Fruit fly (Drosophila melanogaster) whole organism, embryonic: ENCODE measurements around the gene CG15431.

Experiments used
- Atf-2 ChIP-seq: fragments of 200-800 bp; sonication (Bioruptor generic); optimal IDR thresholded peaks from 2 replicates; lab custom pipeline; 2016; ENCODE audit warnings: missing biosample characterization, missing genetic modification characterization
- Atf6 ChIP-seq: fragments of 200-800 bp; sonication (Bioruptor generic); IDR thresholded peaks from 2 replicates; pipeline ENCODE4 v1.3.6; 2022; ENCODE audit warnings: missing biosample characterization, missing genetic modification characterization
- Bdp1 ChIP-seq: fragments of 200-800 bp; sonication (Bioruptor generic); optimal IDR thresholded peaks from 3 replicates; lab custom pipeline; 2016; ENCODE audit warnings: missing biosample characterization, missing genetic modification characterization
- CG10267 ChIP-seq: fragments of 200-800 bp; sonication (Bioruptor generic); optimal IDR thresholded peaks from 2 replicates; lab custom pipeline; 2018; ENCODE audit warnings: missing biosample characterization, mild to moderate bottlenecking, missing genetic modification characterization, moderate library complexity
- CG16815 ChIP-seq: fragments of 200-800 bp; sonication (Bioruptor generic); optimal IDR thresholded peaks from 3 replicates; lab custom pipeline; 2017; ENCODE audit warnings: missing biosample characterization, mild to moderate bottlenecking, missing genetic modification characterization
- CG17186 ChIP-seq: fragments of 200-800 bp; sonication (Bioruptor generic); optimal IDR thresholded peaks from 3 replicates; lab custom pipeline; 2017; ENCODE audit warnings: missing biosample characterization, missing genetic modification reagents, missing genetic modification characterization
- CG17802 ChIP-seq: fragments of 200-800 bp; sonication (Bioruptor generic); optimal IDR thresholded peaks from 2 replicates; lab custom pipeline; 2018; ENCODE audit warnings: missing biosample characterization, mild to moderate bottlenecking, missing genetic modification characterization, moderate library complexity
- CG17829 ChIP-seq: fragments of 200-800 bp; optimal IDR thresholded peaks from 2 replicates; lab custom pipeline; 2019; ENCODE audit warnings: missing biosample characterization, mild to moderate bottlenecking, missing genetic modification characterization, moderate library complexity
- CG18476 ChIP-seq: fragments of 200-800 bp; sonication (Bioruptor generic); optimal IDR thresholded peaks from 2 replicates; lab custom pipeline; 2016; ENCODE audit warnings: missing biosample characterization, mild to moderate bottlenecking, missing genetic modification characterization
- CG2120 ChIP-seq: fragments of 200-800 bp; sonication (Bioruptor generic); optimal IDR thresholded peaks from 3 replicates; lab custom pipeline; 2016; ENCODE audit warnings: missing biosample characterization, missing genetic modification characterization
- CG2678 ChIP-seq: fragments of 200-800 bp; sonication (Bioruptor generic); optimal IDR thresholded peaks from 3 replicates; lab custom pipeline; 2019; ENCODE audit warnings: missing biosample characterization, mild to moderate bottlenecking, missing genetic modification characterization, moderate library complexity
- CG32767 ChIP-seq: fragments of 200-800 bp; sonication (Bioruptor generic); IDR thresholded peaks from 2 replicates; pipeline ENCODE4 v1.3.6; 2022; ENCODE audit warnings: missing biosample characterization, missing genetic modification characterization
- CG34422 ChIP-seq: fragments of 200-800 bp; sonication (Bioruptor generic); IDR thresholded peaks from 3 replicates; pipeline ENCODE4 v1.3.6; 2022; ENCODE audit warnings: missing biosample characterization, missing genetic modification characterization
- CG3726 ChIP-seq: fragments of 200-800 bp; sonication (Bioruptor generic); IDR thresholded peaks from 3 replicates; pipeline ENCODE4, ENCODE4 v1.3.6; 2022; ENCODE audit warnings: missing biosample characterization, missing genetic modification characterization
- CG4328 ChIP-seq: fragments of 200-800 bp; sonication (Bioruptor generic); optimal IDR thresholded peaks from 3 replicates; lab custom pipeline; 2017; ENCODE audit warnings: missing biosample characterization, missing genetic modification reagents, missing genetic modification characterization
- CG4617 ChIP-seq: fragments of 200-800 bp; sonication (Bioruptor generic); optimal IDR thresholded peaks from 3 replicates; lab custom pipeline; 2016; ENCODE audit warnings: missing biosample characterization, missing genetic modification characterization, borderline replicate concordance
- CG8478 ChIP-seq: fragments of >200 bp; optimal IDR thresholded peaks from 2 replicates; lab custom pipeline; 2018
- Doc2 ChIP-seq: fragments of 200-800 bp; sonication (Bioruptor generic); IDR thresholded peaks from 2 replicates; pipeline ENCODE4 v1.3.6; 2022; ENCODE audit warnings: missing biosample characterization, missing genetic modification characterization
- Dref ChIP-seq: fragments of 200-800 bp; sonication (Bioruptor generic); IDR thresholded peaks from 2 replicates; pipeline ENCODE4 v1.3.6; 2022; ENCODE audit warnings: missing biosample characterization, missing genetic modification characterization
- HLH4C ChIP-seq: fragments of 200-800 bp; sonication (Bioruptor generic); IDR thresholded peaks from 3 replicates; pipeline ENCODE4 v1.3.6; 2022; ENCODE audit warnings: missing biosample characterization, missing genetic modification characterization; ENCODE audit not compliant: partially characterized antibody
- Jarid2 ChIP-seq: fragments of 200-800 bp; sonication (Bioruptor generic); optimal IDR thresholded peaks from 3 replicates; lab custom pipeline; 2017; ENCODE audit warnings: mild to moderate bottlenecking, missing biosample characterization, missing genetic modification reagents, missing genetic modification characterization
- NC2α ChIP-seq: fragments of 200-800 bp; sonication (Bioruptor generic); optimal IDR thresholded peaks from 2 replicates; lab custom pipeline; 2016; ENCODE audit warnings: missing biosample characterization, missing genetic modification characterization
- NC2β ChIP-seq: fragments of 200-800 bp; sonication (Bioruptor generic); optimal IDR thresholded peaks from 2 replicates; lab custom pipeline; 2016; ENCODE audit warnings: missing biosample characterization, missing genetic modification characterization
- Nf-YA ChIP-seq: fragments of 200-800 bp; sonication (Bioruptor generic); IDR thresholded peaks from 2 replicates; pipeline ENCODE4 v1.3.6; 2022; ENCODE audit warnings: missing biosample characterization, missing genetic modification characterization
- Oli ChIP-seq: fragments of 200-800 bp; sonication (Bioruptor generic); optimal IDR thresholded peaks from 2 replicates; lab custom pipeline; 2018; ENCODE audit warnings: missing biosample characterization, mild to moderate bottlenecking, missing genetic modification characterization, moderate library complexity
- Ptx1 ChIP-seq: fragments of 200-800 bp; sonication (Bioruptor generic); IDR thresholded peaks from 2 replicates; pipeline ENCODE4 v1.3.6; 2022; ENCODE audit warnings: missing biosample characterization, missing genetic modification characterization
- Rfx ChIP-seq: fragments of 200-800 bp; sonication (Bioruptor generic); IDR thresholded peaks from 2 replicates; pipeline ENCODE4 v1.3.6; 2022; ENCODE audit warnings: missing biosample characterization, missing genetic modification characterization
- Sox102F ChIP-seq: fragments of 200-800 bp; sonication (Bioruptor generic); optimal IDR thresholded peaks from 2 replicates; lab custom pipeline; 2018; ENCODE audit warnings: missing biosample characterization, mild to moderate bottlenecking, missing genetic modification characterization, moderate library complexity
- Taf1 ChIP-seq: fragments of 200-800 bp; sonication (Bioruptor generic); IDR thresholded peaks from 2 replicates; pipeline ENCODE4 v1.3.6; 2022; ENCODE audit warnings: missing biosample characterization, missing genetic modification characterization
- YL-1 ChIP-seq: fragments of 200-800 bp; sonication (Bioruptor generic); optimal IDR thresholded peaks from 3 replicates; lab custom pipeline; 2017; ENCODE audit warnings: missing biosample characterization, mild to moderate bottlenecking, missing genetic modification characterization
- abd-A ChIP-seq: fragments of 200-800 bp; sonication (Bioruptor generic); optimal IDR thresholded peaks from 3 replicates; lab custom pipeline; 2019; ENCODE audit warnings: missing biosample characterization, mild to moderate bottlenecking, missing genetic modification characterization, moderate library complexity
- al ChIP-seq: fragments of 200-800 bp; sonication (Bioruptor generic); IDR thresholded peaks from 2 replicates; pipeline ENCODE4 v1.3.6; 2022; ENCODE audit warnings: missing biosample characterization, missing genetic modification characterization
- az2 ChIP-seq: fragments of 200-800 bp; sonication (Bioruptor generic); optimal IDR thresholded peaks from 3 replicates; lab custom pipeline; 2016; ENCODE audit warnings: missing biosample characterization, missing genetic modification characterization
- bbx ChIP-seq: fragments of 200-800 bp; sonication (Bioruptor generic); IDR thresholded peaks from 2 replicates; pipeline ENCODE4 v1.3.6; 2022; ENCODE audit warnings: missing biosample characterization, missing genetic modification characterization; ENCODE audit not compliant: partially characterized antibody
- bowl ChIP-seq: fragments of 200-800 bp; sonication (Bioruptor generic); IDR thresholded peaks from 2 replicates; pipeline ENCODE4 v1.3.6; 2022; ENCODE audit warnings: missing biosample characterization, missing genetic modification characterization
- br ChIP-seq: fragments of >200 bp; optimal IDR thresholded peaks from 2 replicates; lab custom pipeline; 2017
- caup ChIP-seq: fragments of 200-800 bp; sonication (Bioruptor generic); optimal IDR thresholded peaks from 3 replicates; lab custom pipeline; 2017; ENCODE audit warnings: missing biosample characterization, mild to moderate bottlenecking, missing genetic modification characterization, moderate library complexity; ENCODE audit not compliant: severe bottlenecking
- cwo ChIP-seq: fragments of 200-800 bp; sonication (Bioruptor generic); optimal IDR thresholded peaks from 3 replicates; lab custom pipeline; 2017; ENCODE audit warnings: missing biosample characterization, missing genetic modification characterization, mild to moderate bottlenecking, moderate library complexity, missing genetic modification reagents
- eve ChIP-seq, 2 experiments: fragments of >200 bp; optimal IDR thresholded peaks; 2 replicates each; lab custom pipeline; 2017; ENCODE audit warnings: missing biosample characterization in 2 of 2, missing genetic modification characterization in 2 of 2
- ken ChIP-seq: fragments of 200-800 bp; sonication (Bioruptor generic); IDR thresholded peaks from 3 replicates; pipeline ENCODE4 v1.3.6; 2022; ENCODE audit warnings: missing biosample characterization, missing genetic modification characterization
- nau ChIP-seq: fragments of 200-800 bp; sonication (Bioruptor generic); optimal IDR thresholded peaks from 3 replicates; lab custom pipeline; 2017; ENCODE audit warnings: missing biosample characterization, mild to moderate bottlenecking, missing genetic modification characterization, missing genetic modification reagents
- nmo ChIP-seq: fragments of 200-800 bp; sonication (Bioruptor generic); optimal IDR thresholded peaks from 2 replicates; lab custom pipeline; 2018; ENCODE audit warnings: missing biosample characterization, mild to moderate bottlenecking, missing genetic modification characterization, moderate library complexity
- peb ChIP-seq: fragments of 200-800 bp; sonication (Bioruptor generic); IDR thresholded peaks from 2 replicates; pipeline ENCODE4 v1.3.6; 2022; ENCODE audit warnings: missing biosample characterization, missing genetic modification characterization
- pros ChIP-seq: fragments of 200-800 bp; sonication (Bioruptor generic); optimal IDR thresholded peaks from 3 replicates; lab custom pipeline; 2019; ENCODE audit warnings: missing biosample characterization, mild to moderate bottlenecking, missing genetic modification characterization, moderate library complexity
- psq ChIP-seq: fragments of 200-800 bp; sonication (Bioruptor generic); optimal IDR thresholded peaks from 2 replicates; lab custom pipeline; 2017; ENCODE audit warnings: missing biosample characterization, missing genetic modification characterization
- salm ChIP-seq: fragments of 200-800 bp; sonication (Bioruptor generic); optimal IDR thresholded peaks from 2 replicates; lab custom pipeline; 2018; ENCODE audit warnings: missing biosample characterization, mild to moderate bottlenecking, missing genetic modification characterization
- slbo ChIP-seq: fragments of 200-800 bp; sonication (Bioruptor generic); IDR thresholded peaks from 2 replicates; pipeline ENCODE4 v1.3.6; 2022; ENCODE audit warnings: missing biosample characterization, missing genetic modification characterization
- sna ChIP-seq: fragments of 200-800 bp; sonication (Bioruptor generic); IDR thresholded peaks from 2 replicates; pipeline ENCODE4 v1.3.6; 2022; ENCODE audit warnings: missing biosample characterization, missing genetic modification characterization; ENCODE audit not compliant: partially characterized antibody
- unc-4 ChIP-seq: fragments of 200-800 bp; sonication (Bioruptor generic); IDR thresholded peaks from 2 replicates; pipeline ENCODE4 v1.3.6; 2022; ENCODE audit warnings: missing biosample characterization, missing genetic modification characterization; ENCODE audit not compliant: partially characterized antibody
- yki ChIP-seq: fragments of >200 bp; optimal IDR thresholded peaks from 3 replicates; lab custom pipeline; 2018
- z ChIP-seq: fragments of 200-800 bp; sonication (Bioruptor generic); IDR thresholded peaks from 3 replicates; pipeline ENCODE4 v1.3.6; 2022; ENCODE audit warnings: missing biosample characterization, missing genetic modification characterization
- zen2 ChIP-seq: fragments of 200-800 bp; sonication (Bioruptor generic); IDR thresholded peaks from 3 replicates; pipeline ENCODE4 v1.3.6; 2022; ENCODE audit warnings: missing biosample characterization, missing genetic modification characterization; ENCODE audit not compliant: partially characterized antibody
- zfh1 ChIP-seq: fragments of 200-800 bp; sonication (Bioruptor generic); IDR thresholded peaks from 3 replicates; pipeline ENCODE4 v1.3.6; 2022; ENCODE audit warnings: missing biosample characterization, missing genetic modification characterization

The CG15431 gene

dm6 chr2L:4459543-4459942 is 18.5 kb upstream of the CG15431 start, which contains the start of the genes mRpL27 and CG15435 (continued):
- TF ChIP-seq Nf-YA (GFP tag; lab: Robert Waterston, UW) (no peak), CG4617 (GFP tag; lab: Kevin White, UChicago) (peak; percentile 42), nau (GFP tag; lab: Kevin White, UChicago) (no peak), Ptx1 (peak; percentile 44), NC2β (GFP tag; lab: Kevin White, UChicago) (no peak), unc-4 (GFP tag; lab: Robert Waterston, UW) (no peak), Rfx (no peak), salm (tag; lab: Kevin White, UChicago) (no peak), CG10267 (tag; lab: Kevin White, UChicago) (peak; percentile 82), CG32767 (GFP tag; lab: Robert Waterston, UW) (no peak), Dref (GFP tag; lab: Robert Waterston, UW) (no peak), abd-A (tag; lab: Kevin White, UChicago) (no peak), caup (GFP tag; lab: Kevin White, UChicago) (no peak), zfh1 (GFP tag; lab: Robert Waterston, UW) (no peak), cwo (GFP tag; lab: Kevin White, UChicago) (no peak), Doc2 (no peak), CG17802 (no peak), nmo (GFP tag; lab: Kevin White, UChicago) (peak; percentile 78), CG17186 (GFP tag; lab: Kevin White, UChicago) (no peak), bowl (no peak), Taf1 (GFP tag; lab: Robert Waterston, UW) (no peak), CG4328 (GFP tag; lab: Kevin White, UChicago) (peak; percentile 42), CG2678 (tag; lab: Kevin White, UChicago) (peak; percentile 53), NC2α (GFP tag; lab: Kevin White, UChicago) (no peak), pros (GFP tag; lab: Kevin White, UChicago) (no peak), br (lab: Kevin White, UChicago) (no peak), sna (no peak), Jarid2 (no peak), YL-1 (peak; percentile 75), HLH4C (GFP tag; lab: Robert Waterston, UW) (no peak), slbo (GFP tag; lab: Robert Waterston, UW) (peak; percentile 55; the same call in 1 of the 2 replicates), ken (GFP tag; lab: Robert Waterston, UW) (no peak), CG2120 (GFP tag; lab: Kevin White, UChicago) (peak; percentile 68), Sox102F (GFP tag; lab: Kevin White, UChicago) (no peak), CG3726 (GFP tag; lab: Robert Waterston, UW) (no peak), CG34422 (GFP tag; lab: Robert Waterston, UW) (no peak), CG18476 (GFP tag; lab: Kevin White, UChicago) (peak; percentile 98), Bdp1 (GFP tag; lab: Kevin White, UChicago) (peak; percentile 14), z (no peak), CG17829 (tag; lab: Kevin White, UChicago) (peak; percentile 59), peb (GFP tag; lab: Robert Waterston, UW) (no peak), yki (lab: Kevin White, UChicago) (no peak), az2 (peak; percentile 25), Atf6 (no peak), Oli (tag; lab: Kevin White, UChicago) (peak; percentile 21), psq (GFP tag; lab: Kevin White, UChicago) (no peak), Atf-2 (GFP tag; lab: Kevin White, UChicago) (no peak), bbx (GFP tag; lab: Robert Waterston, UW) (no peak), eve (GFP tag; optimal IDR thresholded peaks at IDR 0.05; lab: Kevin White, UChicago) (no peak), CG8478 (no peak), al (GFP tag; lab: Robert Waterston, UW) (no peak), CG16815 (GFP tag; lab: Kevin White, UChicago) (no peak), zen2 (GFP tag; lab: Robert Waterston, UW) (no peak)
